Fruit fly (Drosophila melanogaster) whole organism, embryonic: ENCODE results near the gene SsRbeta.

ENCODE experiments used
- Adf1 ChIP-seq: fragments of 200-800 bp; sonication (Bioruptor generic); IDR thresholded peaks from 2 replicates; pipeline ENCODE4 v1.3.6; 2022; ENCODE audit warnings: missing biosample characterization, missing genetic modification characterization
- Bgb ChIP-seq: fragments of 200-800 bp; sonication (Bioruptor generic); IDR thresholded peaks from 2 replicates; pipeline ENCODE4 v1.3.6; 2022; ENCODE audit warnings: missing biosample characterization, missing genetic modification characterization; ENCODE audit not compliant: partially characterized antibody
- CG10654 ChIP-seq: fragments of 200-800 bp; sonication (Bioruptor generic); optimal IDR thresholded peaks from 2 replicates; lab custom pipeline; 2016; ENCODE audit warnings: missing biosample characterization, missing genetic modification characterization
- CG12155 ChIP-seq: fragments of 200-800 bp; sonication (Bioruptor generic); optimal IDR thresholded peaks from 3 replicates; lab custom pipeline; 2016; ENCODE audit warnings: missing biosample characterization, missing genetic modification characterization
- CG12744 ChIP-seq: fragments of 200-800 bp; sonication (Bioruptor generic); optimal IDR thresholded peaks from 2 replicates; lab custom pipeline; 2016; ENCODE audit warnings: missing biosample characterization, missing genetic modification characterization
- CG1603 ChIP-seq: fragments of 200-800 bp; sonication (Bioruptor generic); optimal IDR thresholded peaks from 2 replicates; lab custom pipeline; 2019; ENCODE audit warnings: missing biosample characterization, mild to moderate bottlenecking, missing genetic modification characterization, moderate library complexity
- CG17912 ChIP-seq: fragments of 200-800 bp; sonication (Bioruptor generic); optimal IDR thresholded peaks from 2 replicates; lab custom pipeline; 2018; ENCODE audit warnings: missing biosample characterization, mild to moderate bottlenecking, missing genetic modification characterization
- CG18619 ChIP-seq: fragments of 200-800 bp; sonication (Bioruptor generic); optimal IDR thresholded peaks from 3 replicates; lab custom pipeline; 2017; ENCODE audit warnings: missing biosample characterization, mild to moderate bottlenecking, missing genetic modification characterization
- CG30020 ChIP-seq: fragments of 200-800 bp; optimal IDR thresholded peaks from 2 replicates; lab custom pipeline; 2019; ENCODE audit warnings: missing biosample characterization, mild to moderate bottlenecking, missing genetic modification characterization, moderate library complexity
- CG31365 ChIP-seq: fragments of 200-800 bp; sonication (Bioruptor generic); optimal IDR thresholded peaks from 2 replicates; lab custom pipeline; 2018; ENCODE audit warnings: missing biosample characterization, mild to moderate bottlenecking, missing genetic modification characterization
- CG31441 ChIP-seq: fragments of 200-800 bp; sonication (Bioruptor generic); IDR thresholded peaks from 2 replicates; pipeline ENCODE4 v1.3.6; 2022; ENCODE audit warnings: missing biosample characterization, missing genetic modification characterization
- CG32532 ChIP-seq: fragments of 200-800 bp; sonication (Bioruptor generic); IDR thresholded peaks from 2 replicates; pipeline ENCODE4 v1.3.6; 2022; ENCODE audit warnings: missing biosample characterization, missing genetic modification characterization
- CG3726 ChIP-seq: fragments of 200-800 bp; sonication (Bioruptor generic); IDR thresholded peaks from 3 replicates; pipeline ENCODE4, ENCODE4 v1.3.6; 2022; ENCODE audit warnings: missing biosample characterization, missing genetic modification characterization
- CG4328 ChIP-seq: fragments of 200-800 bp; sonication (Bioruptor generic); optimal IDR thresholded peaks from 3 replicates; lab custom pipeline; 2017; ENCODE audit warnings: missing biosample characterization, missing genetic modification reagents, missing genetic modification characterization
- CG4424 ChIP-seq: fragments of 200-800 bp; sonication (Bioruptor generic); optimal IDR thresholded peaks from 3 replicates; lab custom pipeline; 2016; ENCODE audit warnings: missing biosample characterization, missing genetic modification characterization
- CG6765 ChIP-seq: fragments of 200-800 bp; sonication (Bioruptor generic); optimal IDR thresholded peaks from 3 replicates; lab custom pipeline; 2017; ENCODE audit warnings: missing biosample characterization, mild to moderate bottlenecking, missing genetic modification characterization
- CG7987 ChIP-seq: fragments of 200-800 bp; sonication (Bioruptor generic); optimal IDR thresholded peaks from 2 replicates; lab custom pipeline; 2018; ENCODE audit warnings: missing biosample characterization, mild to moderate bottlenecking, missing genetic modification characterization, moderate library complexity
- CG8089 ChIP-seq: fragments of 200-800 bp; sonication (Bioruptor generic); optimal IDR thresholded peaks from 3 replicates; lab custom pipeline; 2016; ENCODE audit warnings: missing biosample characterization, missing genetic modification characterization
- CG8478 ChIP-seq: fragments of >200 bp; optimal IDR thresholded peaks from 2 replicates; lab custom pipeline; 2018
- CG8944 ChIP-seq: fragments of 200-800 bp; sonication (Bioruptor generic); optimal IDR thresholded peaks from 3 replicates; lab custom pipeline; 2016; ENCODE audit warnings: missing biosample characterization, missing genetic modification characterization
- D19B ChIP-seq: fragments of 200-800 bp; sonication (Bioruptor generic); optimal IDR thresholded peaks from 2 replicates; lab custom pipeline; 2017; ENCODE audit warnings: missing biosample characterization, mild to moderate bottlenecking, missing genetic modification characterization
- Dll ChIP-seq: fragments of 200-800 bp; sonication (Bioruptor generic); IDR thresholded peaks from 4 replicates; pipeline ENCODE4 v1.3.6; 2022; ENCODE audit warnings: missing biosample characterization, missing genetic modification characterization; ENCODE audit not compliant: partially characterized antibody
- Fer1 ChIP-seq: fragments of 200-800 bp; sonication (Bioruptor generic); optimal IDR thresholded peaks from 2 replicates; lab custom pipeline; 2017; ENCODE audit warnings: missing biosample characterization, mild to moderate bottlenecking, missing genetic modification characterization
- Hmr ChIP-seq: fragments of 200-800 bp; sonication (Bioruptor generic); optimal IDR thresholded peaks from 3 replicates; lab custom pipeline; 2017; ENCODE audit warnings: mild to moderate bottlenecking, missing biosample characterization, missing genetic modification reagents, missing genetic modification characterization
- MBD-R2 ChIP-seq: fragments of 200-800 bp; sonication (Bioruptor generic); IDR thresholded peaks from 2 replicates; pipeline ENCODE4 v1.3.6; 2022; ENCODE audit warnings: missing biosample characterization, missing genetic modification characterization
- Nf-YC ChIP-seq: fragments of 200-800 bp; optimal IDR thresholded peaks from 3 replicates; lab custom pipeline; 2019; ENCODE audit warnings: missing biosample characterization, mild to moderate bottlenecking, missing genetic modification characterization, moderate library complexity
- Scr ChIP-seq: fragments of 200-800 bp; sonication (Bioruptor generic); IDR thresholded peaks from 2 replicates; pipeline ENCODE4 v1.3.6; 2022; ENCODE audit warnings: missing biosample characterization, missing genetic modification characterization; ENCODE audit not compliant: partially characterized antibody
- Sox102F ChIP-seq: fragments of 200-800 bp; sonication (Bioruptor generic); optimal IDR thresholded peaks from 2 replicates; lab custom pipeline; 2018; ENCODE audit warnings: missing biosample characterization, mild to moderate bottlenecking, missing genetic modification characterization, moderate library complexity
- ac ChIP-seq: fragments of 200-800 bp; sonication (Bioruptor generic); optimal IDR thresholded peaks from 3 replicates; lab custom pipeline; 2017; ENCODE audit warnings: missing biosample characterization, mild to moderate bottlenecking, missing genetic modification characterization
- croc ChIP-seq: fragments of 200-800 bp; sonication (Bioruptor generic); conservative IDR thresholded peaks from 3 replicates; pipeline ENCODE4 v1.3.6; 2022; ENCODE audit warnings: missing biosample characterization, missing genetic modification characterization
- crol ChIP-seq: fragments of 200-800 bp; sonication (Bioruptor generic); IDR thresholded peaks from 2 replicates; pipeline ENCODE4 v1.3.6; 2022; ENCODE audit warnings: missing biosample characterization, missing genetic modification characterization
- dati ChIP-seq: fragments of 200-800 bp; sonication (Bioruptor generic); IDR thresholded peaks from 2 replicates; pipeline ENCODE4 v1.3.6; 2022; ENCODE audit warnings: missing biosample characterization, missing genetic modification characterization
- dm ChIP-seq: fragments of 200-800 bp; sonication (Bioruptor generic); optimal IDR thresholded peaks from 3 replicates; lab custom pipeline; 2016; ENCODE audit warnings: missing biosample characterization, missing genetic modification characterization
- fd102C ChIP-seq: fragments of 200-800 bp; sonication (Bioruptor generic); optimal IDR thresholded peaks from 2 replicates; lab custom pipeline; 2018; ENCODE audit warnings: missing biosample characterization, mild to moderate bottlenecking, missing genetic modification characterization, moderate library complexity
- fd64A ChIP-seq: fragments of 200-800 bp; sonication (Bioruptor generic); optimal IDR thresholded peaks from 3 replicates; lab custom pipeline; 2018; ENCODE audit warnings: missing biosample characterization, mild to moderate bottlenecking, missing genetic modification characterization
- fu2 ChIP-seq: fragments of 200-800 bp; sonication (Bioruptor generic); optimal IDR thresholded peaks from 2 replicates; lab custom pipeline; 2016; ENCODE audit warnings: missing biosample characterization, missing genetic modification characterization
- gce ChIP-seq: fragments of 200-800 bp; sonication (Bioruptor generic); IDR thresholded peaks from 3 replicates; pipeline ENCODE4 v1.3.6; 2022; ENCODE audit warnings: missing biosample characterization, missing genetic modification characterization
- grau ChIP-seq: fragments of 200-800 bp; optimal IDR thresholded peaks from 3 replicates; lab custom pipeline; 2019; ENCODE audit warnings: missing biosample characterization, mild to moderate bottlenecking, missing genetic modification characterization, moderate library complexity
- gro ChIP-seq: fragments of 200-800 bp; sonication (Bioruptor generic); optimal IDR thresholded peaks from 2 replicates; lab custom pipeline; 2016; ENCODE audit warnings: missing biosample characterization, missing genetic modification characterization
- ken ChIP-seq: fragments of 200-800 bp; sonication (Bioruptor generic); IDR thresholded peaks from 3 replicates; pipeline ENCODE4 v1.3.6; 2022; ENCODE audit warnings: missing biosample characterization, missing genetic modification characterization
- lab ChIP-seq: fragments of 200-800 bp; sonication (Bioruptor generic); optimal IDR thresholded peaks from 3 replicates; lab custom pipeline; 2017; ENCODE audit warnings: missing biosample characterization, missing genetic modification characterization, mild to moderate bottlenecking, moderate library complexity, missing genetic modification reagents
- lbe ChIP-seq: fragments of 200-800 bp; sonication (Bioruptor generic); optimal IDR thresholded peaks from 2 replicates; lab custom pipeline; 2016; ENCODE audit warnings: missing biosample characterization, mild to moderate bottlenecking, missing genetic modification characterization
- otp ChIP-seq: fragments of 200-800 bp; sonication (Bioruptor generic); IDR thresholded peaks from 3 replicates; pipeline ENCODE4, ENCODE4 v1.3.6; 2022; ENCODE audit warnings: missing biosample characterization, missing genetic modification characterization
- repo ChIP-seq: fragments of 200-800 bp; sonication (Bioruptor generic); optimal IDR thresholded peaks from 2 replicates; lab custom pipeline; 2016; ENCODE audit warnings: missing biosample characterization, missing genetic modification characterization
- sna ChIP-seq: fragments of 200-800 bp; sonication (Bioruptor generic); IDR thresholded peaks from 2 replicates; pipeline ENCODE4 v1.3.6; 2022; ENCODE audit warnings: missing biosample characterization, missing genetic modification characterization; ENCODE audit not compliant: partially characterized antibody
- sr ChIP-seq: fragments of 200-800 bp; sonication (Bioruptor generic); IDR thresholded peaks from 3 replicates; pipeline ENCODE4 v1.3.6; 2022; ENCODE audit warnings: missing biosample characterization, missing genetic modification characterization
- vfl ChIP-seq: fragments of 200-800 bp; sonication (Bioruptor generic); optimal IDR thresholded peaks from 2 replicates; lab custom pipeline; 2016; ENCODE audit warnings: missing biosample characterization, missing genetic modification characterization
- wdn ChIP-seq: fragments of 200-800 bp; sonication (Bioruptor generic); IDR thresholded peaks from 2 replicates; pipeline ENCODE4 v1.3.6; 2022; ENCODE audit warnings: missing biosample characterization, missing genetic modification characterization
- zen ChIP-seq: fragments of 200-800 bp; sonication (Bioruptor generic); optimal IDR thresholded peaks from 3 replicates; lab custom pipeline; 2018; ENCODE audit warnings: missing biosample characterization, mild to moderate bottlenecking, missing genetic modification characterization, moderate library complexity
- zfh1 ChIP-seq: fragments of 200-800 bp; sonication (Bioruptor generic); IDR thresholded peaks from 3 replicates; pipeline ENCODE4 v1.3.6; 2022; ENCODE audit warnings: missing biosample characterization, missing genetic modification characterization

The SsRbeta gene

DNA sequence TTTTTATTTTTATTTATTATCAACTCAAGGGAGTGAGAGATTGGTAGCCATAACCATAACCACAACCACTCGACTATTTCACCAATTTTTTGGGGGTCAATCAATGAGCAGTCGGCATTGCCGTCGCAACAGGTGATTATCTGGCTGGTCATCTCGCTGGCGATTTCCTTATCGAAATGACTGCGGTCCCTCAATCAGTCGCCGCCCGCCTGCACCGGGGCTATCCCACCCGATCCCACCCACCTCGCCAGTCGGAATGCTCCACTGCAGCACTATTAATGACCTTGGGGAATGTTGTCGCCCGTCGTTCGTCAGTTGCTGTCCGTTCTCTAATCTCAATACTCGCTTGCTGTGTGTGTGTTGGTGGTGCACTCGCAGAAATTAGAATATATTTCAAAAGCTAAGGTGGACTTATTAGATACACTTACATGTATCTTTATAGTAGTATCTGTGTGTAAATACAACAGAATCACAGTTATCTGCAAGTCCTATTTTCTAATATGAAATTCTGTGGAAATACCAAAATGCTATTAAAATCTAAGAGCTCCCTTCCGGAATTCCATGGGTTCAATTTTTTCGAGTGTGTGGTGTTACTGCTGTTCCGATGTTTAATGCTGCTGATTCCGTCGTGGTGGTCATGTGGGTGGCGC lies 31.1 kb downstream of the SsRbeta start (continued):
- peak; percentile 45 for TF ChIP-seq CG4424 (GFP tag; lab: Kevin White, UChicago)
- TF ChIP-seq fd102C (GFP tag; lab: Kevin White, UChicago), result no peak
- no peak for TF ChIP-seq vfl (GFP tag; lab: Kevin White, UChicago)
- TF ChIP-seq gro, result peak; percentile 69
- peak; percentile 41 for TF ChIP-seq Nf-YC (tag; lab: Kevin White, UChicago)
- no peak for TF ChIP-seq lbe (GFP tag; lab: Kevin White, UChicago)
- peak; percentile 81 for TF ChIP-seq Hmr (GFP tag; lab: Kevin White, UChicago)
- TF ChIP-seq gce (GFP tag; lab: Robert Waterston, UW), result no peak
- TF ChIP-seq CG31441 (GFP tag; lab: Robert Waterston, UW), result peak; percentile 33; the same call in 1 of the 2 replicates
- no peak for TF ChIP-seq CG6765 (GFP tag; lab: Kevin White, UChicago)
- 0 out of 3 replicates have a peak, but pooled peaks have one; percentile 24 for TF ChIP-seq CG3726 (GFP tag; lab: Robert Waterston, UW)
- TF ChIP-seq CG12744, result no peak
- peak; percentile 41; the same call in 2 of the 3 replicates for TF ChIP-seq croc (GFP tag; lab: Robert Waterston, UW)
- TF ChIP-seq crol (GFP tag; lab: Robert Waterston, UW), result no peak
- no peak for TF ChIP-seq ac (GFP tag; lab: Kevin White, UChicago)
- no peak for TF ChIP-seq fd64A (GFP tag; lab: Kevin White, UChicago)
- TF ChIP-seq otp, result no peak
- peak; percentile 45 for TF ChIP-seq dm (GFP tag; lab: Kevin White, UChicago)
- no peak for TF ChIP-seq sna (GFP tag; lab: Robert Waterston, UW)
- no peak for TF ChIP-seq Scr (GFP tag; lab: Robert Waterston, UW)
- peak; percentile 17 for TF ChIP-seq CG8089 (GFP tag; lab: Kevin White, UChicago)
- TF ChIP-seq zfh1 (GFP tag; lab: Robert Waterston, UW), result no peak
- TF ChIP-seq sr (GFP tag; lab: Robert Waterston, UW), result no peak
- TF ChIP-seq CG1603, result peak; percentile 51
- TF ChIP-seq CG32532 (GFP tag; lab: Robert Waterston, UW), result no peak
- no peak for TF ChIP-seq CG8944
- no peak for TF ChIP-seq Bgb
- no peak for TF ChIP-seq D19B (GFP tag; lab: Kevin White, UChicago)
- no peak for TF ChIP-seq dati (GFP tag; lab: Robert Waterston, UW)
- TF ChIP-seq grau (tag; lab: Kevin White, UChicago), result peak; percentile 78
- TF ChIP-seq zen (tag; lab: Kevin White, UChicago), result no peak
- TF ChIP-seq MBD-R2, result peak; percentile 38; the same call in 1 of the 2 replicates
- no peak for TF ChIP-seq CG17912
- peak; percentile 60 for TF ChIP-seq fu2 (GFP tag; lab: Kevin White, UChicago)
- TF ChIP-seq Dll, result no peak
- TF ChIP-seq CG30020 (tag; lab: Kevin White, UChicago), result no peak
- no peak for TF ChIP-seq repo (GFP tag; lab: Kevin White, UChicago)
- TF ChIP-seq CG18619, result peak; percentile 64
- TF ChIP-seq CG8478 (lab: Kevin White, UChicago), result no peak
- TF ChIP-seq CG7987 (GFP tag; lab: Kevin White, UChicago), result peak; percentile 55
- TF ChIP-seq ken (GFP tag; lab: Robert Waterston, UW), result 0 out of 3 replicates have a peak, but pooled peaks have one; percentile 29
- TF ChIP-seq Adf1 (GFP tag; lab: Robert Waterston, UW), result no peak
- peak; percentile 82 for TF ChIP-seq Fer1 (GFP tag; lab: Kevin White, UChicago)
- no peak for TF ChIP-seq wdn (GFP tag; lab: Robert Waterston, UW)
- peak; percentile 46 for TF ChIP-seq CG4328
- TF ChIP-seq Sox102F (GFP tag; lab: Kevin White, UChicago), result peak; percentile 56
- no peak for TF ChIP-seq CG31365 (tag; lab: Kevin White, UChicago)
- peak; percentile 60 for TF ChIP-seq CG12155 (GFP tag; lab: Kevin White, UChicago)
- TF ChIP-seq lab (GFP tag; lab: Kevin White, UChicago), result peak; percentile 77
- peak; percentile 39 for TF ChIP-seq CG10654
